Worm (Caenorhabditis elegans): ENCODE results near the gene ugt-64.

DNA sequence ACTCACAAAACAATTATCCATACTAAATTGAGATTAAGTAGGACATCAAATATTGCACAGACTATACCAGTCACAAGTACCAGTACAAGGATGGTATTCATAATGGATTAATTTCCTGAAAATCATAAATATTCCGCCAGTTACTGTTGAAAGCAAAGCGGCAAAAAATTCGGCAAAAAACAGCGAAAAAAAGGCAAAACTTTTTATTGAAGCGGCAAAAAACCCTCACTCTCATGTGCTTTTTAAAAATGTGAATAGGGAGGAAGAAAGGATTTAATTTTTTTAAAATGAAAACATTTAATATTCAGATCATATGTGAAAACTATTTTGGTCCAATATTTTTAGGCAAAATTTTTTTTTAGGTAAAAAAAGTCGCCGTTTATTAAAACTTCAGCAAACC is 35.4 kb downstream of the ugt-64 start, which contains the start of gene srbc-29:
- no peak for TF ChIP-seq W03F9.2 (tag; optimal IDR thresholded peaks at IDR 0.05)
- no peak for TF ChIP-seq dao-5 (tag; optimal IDR thresholded peaks at IDR 0.05)
- TF ChIP-seq him-1 (tag; optimal IDR thresholded peaks at IDR 0.05): no peak

All from whole organism, L4/young adult.